Fruit fly (Drosophila melanogaster) whole organism, embryonic: Measurements from ENCODE around the gene CG2021.

Experiments
- Awh ChIP-seq: fragments of 200-800 bp; sonication (Bioruptor generic); IDR thresholded peaks from 2 replicates; pipeline ENCODE4, ENCODE4 v1.3.6; 2022; ENCODE audit warnings: missing biosample characterization, missing genetic modification characterization
- CG10321 ChIP-seq: fragments of 200-800 bp; sonication (Bioruptor generic); IDR thresholded peaks from 2 replicates; pipeline ENCODE4 v1.3.6; 2022; ENCODE audit warnings: missing biosample characterization, missing genetic modification characterization
- CG11085 ChIP-seq: fragments of 200-800 bp; sonication (Bioruptor generic); IDR thresholded peaks from 2 replicates; pipeline ENCODE4 v1.3.6; 2022; ENCODE audit warnings: missing biosample characterization, missing genetic modification characterization
- CG11093 ChIP-seq: fragments of 200-800 bp; sonication (Bioruptor generic); IDR thresholded peaks from 3 replicates; pipeline ENCODE4 v1.3.6; 2022; ENCODE audit warnings: missing biosample characterization, missing genetic modification characterization
- CG12071 ChIP-seq: fragments of 200-800 bp; sonication (Bioruptor generic); optimal IDR thresholded peaks from 3 replicates; lab custom pipeline; 2018; ENCODE audit warnings: missing biosample characterization, mild to moderate bottlenecking, missing genetic modification characterization
- CG12104 ChIP-seq: fragments of 200-800 bp; sonication (Bioruptor generic); optimal IDR thresholded peaks from 3 replicates; lab custom pipeline; 2016; ENCODE audit warnings: missing biosample characterization, missing genetic modification characterization
- CG12155 ChIP-seq: fragments of 200-800 bp; sonication (Bioruptor generic); optimal IDR thresholded peaks from 3 replicates; lab custom pipeline; 2016; ENCODE audit warnings: missing biosample characterization, missing genetic modification characterization
- CG16813 ChIP-seq: fragments of 200-800 bp; sonication (Bioruptor generic); IDR thresholded peaks from 3 replicates; pipeline ENCODE4 v1.3.6; 2022; ENCODE audit warnings: missing biosample characterization, missing genetic modification characterization; ENCODE audit not compliant: partially characterized antibody
- CG17328 ChIP-seq: fragments of 200-800 bp; sonication (Bioruptor generic); IDR thresholded peaks from 2 replicates; pipeline ENCODE4 v1.3.6; 2022; ENCODE audit warnings: missing biosample characterization, missing genetic modification characterization
- CG17802 ChIP-seq: fragments of 200-800 bp; sonication (Bioruptor generic); optimal IDR thresholded peaks from 2 replicates; lab custom pipeline; 2018; ENCODE audit warnings: missing biosample characterization, mild to moderate bottlenecking, missing genetic modification characterization, moderate library complexity
- CG17912 ChIP-seq: fragments of 200-800 bp; sonication (Bioruptor generic); optimal IDR thresholded peaks from 2 replicates; lab custom pipeline; 2018; ENCODE audit warnings: missing biosample characterization, mild to moderate bottlenecking, missing genetic modification characterization
- CG18764 ChIP-seq: fragments of 200-800 bp; sonication (Bioruptor generic); optimal IDR thresholded peaks from 3 replicates; lab custom pipeline; 2016; ENCODE audit warnings: missing biosample characterization, missing genetic modification characterization
- CG2202 ChIP-seq: fragments of 200-800 bp; sonication (Bioruptor generic); optimal IDR thresholded peaks from 2 replicates; lab custom pipeline; 2018; ENCODE audit warnings: missing biosample characterization, mild to moderate bottlenecking, missing genetic modification characterization
- CG2678 ChIP-seq: fragments of 200-800 bp; sonication (Bioruptor generic); optimal IDR thresholded peaks from 3 replicates; lab custom pipeline; 2019; ENCODE audit warnings: missing biosample characterization, mild to moderate bottlenecking, missing genetic modification characterization, moderate library complexity
- CG30020 ChIP-seq: fragments of 200-800 bp; optimal IDR thresholded peaks from 2 replicates; lab custom pipeline; 2019; ENCODE audit warnings: missing biosample characterization, mild to moderate bottlenecking, missing genetic modification characterization, moderate library complexity
- CG31224 ChIP-seq: fragments of 200-800 bp; sonication (Bioruptor generic); IDR thresholded peaks from 2 replicates; pipeline ENCODE4 v1.3.6; 2022; ENCODE audit warnings: missing biosample characterization, missing genetic modification characterization
- CG4404 ChIP-seq: fragments of 200-800 bp; sonication (Bioruptor generic); IDR thresholded peaks from 2 replicates; pipeline ENCODE4 v1.3.6; 2022; ENCODE audit warnings: missing biosample characterization, missing genetic modification characterization
- CG4854 ChIP-seq: fragments of 200-800 bp; sonication (Bioruptor generic); optimal IDR thresholded peaks from 2 replicates; lab custom pipeline; 2016; ENCODE audit warnings: missing biosample characterization, missing genetic modification characterization, inconsistent platforms
- CG7745 ChIP-seq: fragments of 200-800 bp; sonication (Bioruptor generic); optimal IDR thresholded peaks from 2 replicates; lab custom pipeline; 2018; ENCODE audit warnings: missing biosample characterization, mild to moderate bottlenecking, missing genetic modification characterization, moderate library complexity
- CG7928 ChIP-seq: fragments of 200-800 bp; sonication (Bioruptor generic); optimal IDR thresholded peaks from 2 replicates; lab custom pipeline; 2017; ENCODE audit warnings: missing biosample characterization, mild to moderate bottlenecking, missing genetic modification characterization
- CG8478 ChIP-seq: fragments of >200 bp; optimal IDR thresholded peaks from 2 replicates; lab custom pipeline; 2018
- CG8924 ChIP-seq: fragments of 200-800 bp; optimal IDR thresholded peaks from 3 replicates; lab custom pipeline; 2019; ENCODE audit warnings: missing biosample characterization, mild to moderate bottlenecking, missing genetic modification characterization, moderate library complexity
- CG9797 ChIP-seq: fragments of 200-800 bp; sonication (Bioruptor generic); optimal IDR thresholded peaks from 3 replicates; lab custom pipeline; 2018; ENCODE audit warnings: missing biosample characterization, mild to moderate bottlenecking, missing genetic modification characterization
- D19B ChIP-seq: fragments of 200-800 bp; sonication (Bioruptor generic); optimal IDR thresholded peaks from 2 replicates; lab custom pipeline; 2017; ENCODE audit warnings: missing biosample characterization, mild to moderate bottlenecking, missing genetic modification characterization
- Deaf1 ChIP-seq: fragments of 200-800 bp; optimal IDR thresholded peaks from 3 replicates; lab custom pipeline; 2019; ENCODE audit warnings: missing biosample characterization, mild to moderate bottlenecking, missing genetic modification characterization, moderate library complexity
- Doc2 ChIP-seq: fragments of 200-800 bp; sonication (Bioruptor generic); IDR thresholded peaks from 2 replicates; pipeline ENCODE4 v1.3.6; 2022; ENCODE audit warnings: missing biosample characterization, missing genetic modification characterization
- Dp ChIP-seq: fragments of 200-800 bp; sonication (Bioruptor generic); optimal IDR thresholded peaks from 2 replicates; lab custom pipeline; 2018; ENCODE audit warnings: missing biosample characterization, mild to moderate bottlenecking, missing genetic modification characterization, moderate library complexity
- Ets65A ChIP-seq: fragments of 200-800 bp; sonication (Bioruptor generic); peaks from one replicate; lab custom pipeline; 2016; ENCODE audit warnings: missing biosample characterization, missing genetic modification characterization
- Fer1 ChIP-seq: fragments of 200-800 bp; sonication (Bioruptor generic); optimal IDR thresholded peaks from 2 replicates; lab custom pipeline; 2017; ENCODE audit warnings: missing biosample characterization, mild to moderate bottlenecking, missing genetic modification characterization
- HHEX ChIP-seq: fragments of 200-800 bp; sonication (Bioruptor generic); optimal IDR thresholded peaks from 3 replicates; lab custom pipeline; 2017; ENCODE audit warnings: missing biosample characterization, mild to moderate bottlenecking, missing genetic modification characterization, missing genetic modification reagents
- HLH4C ChIP-seq: fragments of 200-800 bp; sonication (Bioruptor generic); IDR thresholded peaks from 3 replicates; pipeline ENCODE4 v1.3.6; 2022; ENCODE audit warnings: missing biosample characterization, missing genetic modification characterization; ENCODE audit not compliant: partially characterized antibody
- Lhr ChIP-seq: fragments of 200-800 bp; sonication (Bioruptor generic); optimal IDR thresholded peaks from 3 replicates; lab custom pipeline; 2017; ENCODE audit warnings: mild to moderate bottlenecking, missing biosample characterization, missing genetic modification reagents, missing genetic modification characterization
- MBD-R2 ChIP-seq: fragments of 200-800 bp; sonication (Bioruptor generic); IDR thresholded peaks from 2 replicates; pipeline ENCODE4 v1.3.6; 2022; ENCODE audit warnings: missing biosample characterization, missing genetic modification characterization
- Sin3A ChIP-seq: fragments of >200 bp; optimal IDR thresholded peaks from 2 replicates; lab custom pipeline; 2018
- Six4 ChIP-seq: fragments of 200-800 bp; sonication (Bioruptor generic); optimal IDR thresholded peaks from 2 replicates; lab custom pipeline; 2016; ENCODE audit warnings: missing biosample characterization, missing genetic modification characterization
- Ssrp ChIP-seq: fragments of 200-800 bp; sonication (Bioruptor generic); optimal IDR thresholded peaks from 2 replicates; lab custom pipeline; 2018; ENCODE audit warnings: missing biosample characterization, mild to moderate bottlenecking, missing genetic modification characterization, moderate library complexity
- YL-1 ChIP-seq: fragments of 200-800 bp; sonication (Bioruptor generic); optimal IDR thresholded peaks from 3 replicates; lab custom pipeline; 2017; ENCODE audit warnings: missing biosample characterization, mild to moderate bottlenecking, missing genetic modification characterization
- dan ChIP-seq: fragments of 200-800 bp; sonication (Bioruptor generic); IDR thresholded peaks from 2 replicates; pipeline ENCODE4 v1.3.6; 2022; ENCODE audit warnings: missing biosample characterization, missing genetic modification characterization
- gcm2 ChIP-seq: fragments of 200-800 bp; sonication (Bioruptor generic); optimal IDR thresholded peaks from 2 replicates; lab custom pipeline; 2016; ENCODE audit warnings: missing biosample characterization, missing genetic modification characterization
- grau ChIP-seq: fragments of 200-800 bp; optimal IDR thresholded peaks from 3 replicates; lab custom pipeline; 2019; ENCODE audit warnings: missing biosample characterization, mild to moderate bottlenecking, missing genetic modification characterization, moderate library complexity
- hb ChIP-seq: fragments of 200-800 bp; sonication (Bioruptor generic); IDR thresholded peaks from 3 replicates; pipeline ENCODE4 v1.3.6; 2022; ENCODE audit warnings: missing biosample characterization, missing genetic modification characterization; ENCODE audit not compliant: partially characterized antibody
- ind ChIP-seq: fragments of 200-800 bp; sonication (Bioruptor generic); optimal IDR thresholded peaks from 3 replicates; lab custom pipeline; 2016; ENCODE audit warnings: missing biosample characterization, missing genetic modification characterization
- kay ChIP-seq: fragments of 200-800 bp; sonication (Bioruptor generic); optimal IDR thresholded peaks from 2 replicates; lab custom pipeline; 2016; ENCODE audit warnings: missing biosample characterization, missing genetic modification characterization
- mld ChIP-seq: fragments of 200-800 bp; sonication (Bioruptor generic); IDR thresholded peaks from 3 replicates; pipeline ENCODE4 v1.3.6; 2022; ENCODE audit warnings: missing biosample characterization, missing genetic modification characterization; ENCODE audit not compliant: partially characterized antibody
- pros ChIP-seq: fragments of 200-800 bp; sonication (Bioruptor generic); optimal IDR thresholded peaks from 3 replicates; lab custom pipeline; 2019; ENCODE audit warnings: missing biosample characterization, mild to moderate bottlenecking, missing genetic modification characterization, moderate library complexity
- stwl ChIP-seq: fragments of 200-800 bp; sonication (Bioruptor generic); optimal IDR thresholded peaks from 3 replicates; lab custom pipeline; 2018; ENCODE audit warnings: missing biosample characterization, mild to moderate bottlenecking, missing genetic modification characterization, moderate library complexity
- sug ChIP-seq: fragments of 200-800 bp; optimal IDR thresholded peaks from 2 replicates; lab custom pipeline; 2019; ENCODE audit warnings: missing biosample characterization, mild to moderate bottlenecking, missing genetic modification characterization, moderate library complexity
- ttk ChIP-seq: fragments of 200-800 bp; sonication (Bioruptor generic); IDR thresholded peaks from 2 replicates; pipeline ENCODE4 v2.1.2; 2022; ENCODE audit warnings: missing biosample characterization, missing genetic modification characterization
- tup ChIP-seq: fragments of 200-800 bp; sonication (Bioruptor generic); optimal IDR thresholded peaks from 2 replicates; lab custom pipeline; 2016; ENCODE audit warnings: missing biosample characterization, mild to moderate bottlenecking, missing genetic modification characterization, moderate library complexity
- unc-4 ChIP-seq: fragments of 200-800 bp; sonication (Bioruptor generic); IDR thresholded peaks from 2 replicates; pipeline ENCODE4 v1.3.6; 2022; ENCODE audit warnings: missing biosample characterization, missing genetic modification characterization; ENCODE audit not compliant: partially characterized antibody
- wdn ChIP-seq: fragments of 200-800 bp; sonication (Bioruptor generic); IDR thresholded peaks from 2 replicates; pipeline ENCODE4 v1.3.6; 2022; ENCODE audit warnings: missing biosample characterization, missing genetic modification characterization
- zen ChIP-seq: fragments of 200-800 bp; sonication (Bioruptor generic); optimal IDR thresholded peaks from 3 replicates; lab custom pipeline; 2018; ENCODE audit warnings: missing biosample characterization, mild to moderate bottlenecking, missing genetic modification characterization, moderate library complexity

CG2021 gene

dm6 chr3L:1808631-1809030, 31.4 kb upstream of the CG2021 start (continued):
- TF ChIP-seq CG9797 (GFP tag; lab: Kevin White, UChicago) (peak; percentile 1), CG8924 (tag; lab: Kevin White, UChicago) (peak; percentile 90), dan (no peak), pros (GFP tag; lab: Kevin White, UChicago) (no peak), tup (GFP tag; lab: Kevin White, UChicago) (peak; percentile 72), CG17912 (GFP tag; lab: Kevin White, UChicago) (no peak), Six4 (GFP tag; lab: Kevin White, UChicago) (peak; percentile 89), Dp (GFP tag; lab: Kevin White, UChicago) (no peak), HLH4C (no peak), unc-4 (no peak), Fer1 (GFP tag; lab: Kevin White, UChicago) (peak; percentile 88), CG4854 (GFP tag; lab: Kevin White, UChicago) (peak; percentile 81), stwl (peak; percentile 5), hb (GFP tag; lab: Robert Waterston, UW) (no peak), sug (tag; lab: Kevin White, UChicago) (peak; percentile 70), Ssrp (tag; lab: Kevin White, UChicago) (peak; percentile 78), wdn (GFP tag; lab: Robert Waterston, UW) (peak; percentile 86), CG30020 (tag; lab: Kevin White, UChicago) (peak; percentile 24), grau (tag; lab: Kevin White, UChicago) (peak; percentile 88), Deaf1 (tag; lab: Kevin White, UChicago) (peak; percentile 65), MBD-R2 (GFP tag; lab: Robert Waterston, UW) (peak; percentile 78; the same call in 1 of the 2 replicates), CG2678 (tag; lab: Kevin White, UChicago) (peak; percentile 92), HHEX (GFP tag; lab: Kevin White, UChicago) (peak; percentile 88), YL-1 (peak; percentile 10), kay (peak; percentile 78), mld (GFP tag; lab: Robert Waterston, UW) (no peak), Sin3A (lab: Kevin White, UChicago) (no peak), Lhr (GFP tag; lab: Kevin White, UChicago) (peak; percentile 41), CG7928 (GFP tag; lab: Kevin White, UChicago) (peak; percentile 49), Ets65A (peak; percentile 96), ind (GFP tag; lab: Kevin White, UChicago) (peak; percentile 91), CG10321 (GFP tag; lab: Robert Waterston, UW) (peak; percentile 70), CG18764 (GFP tag; lab: Kevin White, UChicago) (peak; percentile 80), CG17328 (GFP tag; lab: Robert Waterston, UW) (peak; percentile 91), CG2202 (tag; lab: Kevin White, UChicago) (peak; percentile 24), CG12071 (GFP tag; lab: Kevin White, UChicago) (peak; percentile 91), gcm2 (peak; percentile 84), Doc2 (peak; percentile 74), CG11093 (GFP tag; lab: Robert Waterston, UW) (peak; percentile 76; the same call in 2 of the 3 replicates), CG8478 (no peak), D19B (GFP tag; lab: Kevin White, UChicago) (peak; percentile 70), zen (peak; percentile 53), CG7745 (no peak), CG31224 (peak; percentile 87), CG17802 (peak; percentile 63), Awh (peak; percentile 92), CG11085 (peak; percentile 86), ttk (GFP tag; lab: Robert Waterston, UW) (peak; percentile 89), CG16813 (no peak), CG12155 (GFP tag; lab: Kevin White, UChicago) (peak; percentile 78), CG12104 (GFP tag; lab: Kevin White, UChicago) (peak; percentile 64), CG4404 (GFP tag; lab: Robert Waterston, UW) (peak; percentile 81)
